Worm (Caenorhabditis elegans) whole organism, L4 larva: Measurements from ENCODE around the gene rmd-1.

ENCODE experiments used
- F26F4.8 ChIP-seq: fragments of 200-800 bp; sonication (Bioruptor generic); conservative IDR thresholded peaks from 2 replicates; pipeline ENCODE4 v1.3.6; 2022; ENCODE audit warnings: missing genetic modification characterization, missing compliant biosample characterization
- F44E2.7 ChIP-seq: fragments of 200-800 bp; sonication (Bioruptor generic); IDR thresholded peaks from 2 replicates; pipeline ENCODE4 v2.1.2; 2022; ENCODE audit warnings: missing genetic modification characterization, missing compliant biosample characterization
- R02D3.7 ChIP-seq: fragments of 150-350 bp; sonication (generic microtip); optimal IDR thresholded peaks from 3 replicates; lab custom pipeline; 2014; ENCODE audit warnings: missing biosample characterization, missing genetic modification characterization
- T20F7.1 ChIP-seq: fragments of 200-800 bp; sonication (Bioruptor generic); optimal IDR thresholded peaks from 2 replicates; lab custom pipeline; 2018; ENCODE audit warnings: mild to moderate bottlenecking, missing genetic modification characterization, missing compliant biosample characterization
- Y105C5A.15 ChIP-seq: fragments of 200-800 bp; sonication (Bioruptor generic); IDR thresholded peaks from 2 replicates; pipeline ENCODE4 v1.3.6; 2022; ENCODE audit warnings: missing genetic modification characterization, missing compliant biosample characterization
- Y48G9A.11 ChIP-seq: fragments of 200-800 bp; sonication (Bioruptor generic); IDR thresholded peaks from 2 replicates; pipeline ENCODE4 v1.3.6; 2022; ENCODE audit warnings: missing genetic modification reagents, missing genetic modification characterization, missing compliant biosample characterization
- Y75B8A.6 ChIP-seq: fragments of 200-800 bp; sonication (Bioruptor generic); IDR thresholded peaks from 2 replicates; pipeline ENCODE4 v1.3.6; 2022; ENCODE audit warnings: missing genetic modification reagents, missing genetic modification characterization, missing compliant biosample characterization
- ZK546.5 ChIP-seq, 2 experiments: sonication (generic microtip); optimal IDR thresholded peaks; 2 replicates each; lab custom pipeline; 2017; ENCODE audit warnings: missing biosample characterization in 2 of 2, missing genetic modification characterization in 2 of 2
- ama-1 ChIP-seq: fragments of 150-350 bp; optimal IDR thresholded peaks from 2 replicates; lab custom pipeline; 2014; ENCODE audit warnings: inconsistent platforms, mixed read lengths
- ceh-20 ChIP-seq: fragments of 200-800 bp; sonication (Bioruptor generic); IDR thresholded peaks from 2 replicates; pipeline ENCODE4 v1.3.6; 2022; ENCODE audit warnings: missing genetic modification reagents, missing genetic modification characterization, missing compliant biosample characterization
- ceh-28 ChIP-seq: fragments of 150-350 bp; optimal IDR thresholded peaks from 2 replicates; lab custom pipeline; 2014; ENCODE audit warnings: missing biosample characterization, missing genetic modification reagents, missing genetic modification characterization
- ceh-32 ChIP-seq: sonication (generic microtip); optimal IDR thresholded peaks from 2 replicates; lab custom pipeline; 2016; ENCODE audit warnings: mild to moderate bottlenecking, missing genetic modification characterization, missing compliant biosample characterization; ENCODE audit not compliant: poor library complexity
- daf-19 ChIP-seq: fragments of 200-800 bp; sonication (Bioruptor generic); conservative IDR thresholded peaks from 2 replicates; pipeline ENCODE4 v1.3.6; 2022; ENCODE audit warnings: missing genetic modification characterization, missing compliant biosample characterization
- dmd-6 ChIP-seq: fragments of 200-800 bp; sonication (Bioruptor generic); IDR thresholded peaks from 2 replicates; pipeline ENCODE4 v1.3.6; 2022; ENCODE audit warnings: missing genetic modification reagents, missing genetic modification characterization, missing compliant biosample characterization
- duxl-1 ChIP-seq: sonication (generic microtip); optimal IDR thresholded peaks from 2 replicates; lab custom pipeline; 2016; ENCODE audit warnings: mild to moderate bottlenecking, missing genetic modification characterization, moderate library complexity, missing compliant biosample characterization; ENCODE audit not compliant: poor library complexity
- dve-1 ChIP-seq: sonication (generic microtip); optimal IDR thresholded peaks from 2 replicates; lab custom pipeline; 2017; ENCODE audit warnings: antibody characterized with exemption, mild to moderate bottlenecking, missing genetic modification characterization, missing compliant biosample characterization; ENCODE audit not compliant: insufficient read depth
- fkh-10 ChIP-seq: fragments of 150-350 bp; optimal IDR thresholded peaks from 2 replicates; lab custom pipeline; 2014; ENCODE audit warnings: missing biosample characterization, missing genetic modification reagents, missing genetic modification characterization
- gei-8 ChIP-seq: fragments of 200-800 bp; sonication (Bioruptor generic); optimal IDR thresholded peaks from 2 replicates; lab custom pipeline; 2018; ENCODE audit warnings: mild to moderate bottlenecking, missing genetic modification characterization, missing compliant biosample characterization
- hif-1 ChIP-seq, 2 experiments: sonication (generic microtip); optimal IDR thresholded peaks; 2 replicates each; lab custom pipeline; 2016 to 2017; ENCODE audit warnings: missing compliant biosample characterization in 2 of 2, missing genetic modification characterization in 2 of 2, missing genetic modification reagents in 2 of 2, missing genotype in 2 of 2, mild to moderate bottlenecking in 1 of 2
- hlh-11 ChIP-seq: fragments of 200-800 bp; sonication (Bioruptor generic); optimal IDR thresholded peaks from 2 replicates; lab custom pipeline; 2018; ENCODE audit warnings: mild to moderate bottlenecking, missing genetic modification characterization, missing compliant biosample characterization
- hlh-30 ChIP-seq: sonication (generic microtip); optimal IDR thresholded peaks from 2 replicates; lab custom pipeline; 2017; ENCODE audit warnings: antibody characterized with exemption, mild to moderate bottlenecking, missing genetic modification characterization, missing compliant biosample characterization; ENCODE audit not compliant: insufficient read depth
- hmg-1.1 ChIP-seq: fragments of 200-800 bp; sonication (Bioruptor generic); IDR thresholded peaks from 2 replicates; pipeline ENCODE4 v1.3.6; 2022; ENCODE audit warnings: missing genetic modification reagents, missing genetic modification characterization, missing compliant biosample characterization
- jun-1 ChIP-seq: fragments of 150-350 bp; optimal IDR thresholded peaks from 2 replicates; lab custom pipeline; 2014; ENCODE audit warnings: missing biosample characterization, missing genetic modification reagents, missing genetic modification characterization
- lim-7 ChIP-seq: fragments of 200-800 bp; sonication (Bioruptor generic); IDR thresholded peaks from 2 replicates; pipeline ENCODE4 v1.3.6; 2022; ENCODE audit warnings: missing genetic modification characterization, missing compliant biosample characterization
- lsy-2 ChIP-seq, 2 experiments: fragments of 150-350 bp in 1 of 2; sonication (generic microtip) in 1 of 2; optimal IDR thresholded peaks; 2 replicates each; lab custom pipeline; 2014 to 2017; ENCODE audit warnings: missing biosample characterization in 2 of 2, missing genetic modification characterization in 2 of 2
- mdl-1 ChIP-seq, 2 experiments: fragments of 150-350 bp in 1 of 2; sonication (generic microtip) in 1 of 2; optimal IDR thresholded peaks; 2 replicates each; lab custom pipeline; 2014 to 2017; ENCODE audit warnings: missing biosample characterization in 2 of 2, missing genetic modification characterization in 2 of 2
- mdt-29 ChIP-seq: fragments of 200-800 bp; sonication (Bioruptor generic); IDR thresholded peaks from 2 replicates; pipeline ENCODE4 v1.3.6; 2022; ENCODE audit warnings: missing genetic modification reagents, missing genetic modification characterization, missing compliant biosample characterization
- mep-1 ChIP-seq: fragments of 150-350 bp; sonication (generic microtip); optimal IDR thresholded peaks from 3 replicates; lab custom pipeline; 2014; ENCODE audit warnings: missing biosample characterization, missing genetic modification characterization
- mes-2 ChIP-seq: sonication (generic microtip); optimal IDR thresholded peaks from 2 replicates; lab custom pipeline; 2016; ENCODE audit warnings: missing genotype, mild to moderate bottlenecking, missing genetic modification characterization, missing compliant biosample characterization; ENCODE audit not compliant: poor library complexity, severe bottlenecking
- mxl-2 ChIP-seq: fragments of 200-800 bp; sonication (Bioruptor generic); conservative IDR thresholded peaks from 2 replicates; pipeline ENCODE4 v1.3.6; 2022; ENCODE audit warnings: missing genetic modification reagents, missing genetic modification characterization, missing compliant biosample characterization
- nhr-10 ChIP-seq: fragments of 150-350 bp; optimal IDR thresholded peaks from 2 replicates; lab custom pipeline; 2014; ENCODE audit warnings: missing biosample characterization, missing genetic modification characterization
- nhr-102 ChIP-seq: sonication (generic microtip); optimal IDR thresholded peaks from 2 replicates; lab custom pipeline; 2016; ENCODE audit warnings: mild to moderate bottlenecking, missing genetic modification characterization, moderate library complexity, missing compliant biosample characterization
- nhr-111 ChIP-seq: fragments of 200-800 bp; sonication (Bioruptor generic); optimal IDR thresholded peaks from 2 replicates; lab custom pipeline; 2018; ENCODE audit warnings: mild to moderate bottlenecking, missing genetic modification characterization, missing compliant biosample characterization
- nhr-237 ChIP-seq: sonication (generic microtip); optimal IDR thresholded peaks from 2 replicates; lab custom pipeline; 2017; ENCODE audit warnings: missing biosample characterization, missing genetic modification characterization
- nhr-25 ChIP-seq: sonication (generic microtip); optimal IDR thresholded peaks from 2 replicates; lab custom pipeline; 2017; ENCODE audit warnings: missing genetic modification characterization, mild to moderate bottlenecking, missing compliant biosample characterization, antibody characterized with exemption, moderate library complexity, borderline replicate concordance; ENCODE audit not compliant: insufficient read depth
- nhr-28 ChIP-seq: fragments of 150-350 bp; optimal IDR thresholded peaks from 2 replicates; lab custom pipeline; 2014; ENCODE audit warnings: missing biosample characterization, missing genetic modification characterization
- nhr-6 ChIP-seq: fragments of 150-350 bp; optimal IDR thresholded peaks from 2 replicates; lab custom pipeline; 2014; ENCODE audit warnings: missing biosample characterization, missing genetic modification characterization
- pha-4 ChIP-seq, 2 experiments: fragments of 150-350 bp in 1 of 2; fragments of 200-800 bp in 1 of 2; sonication (Bioruptor generic) in 1 of 2; IDR thresholded peaks in 1 of 2; optimal IDR thresholded peaks in 1 of 2; 2 replicates each; pipeline versions ENCODE4 v1.3.6 to Lab custom; 2014 to 2022; ENCODE audit warnings: missing genetic modification characterization in 2 of 2, missing genetic modification reagents in 2 of 2, missing biosample characterization in 1 of 2, missing compliant biosample characterization in 1 of 2
- php-3 ChIP-seq: fragments of 200-800 bp; sonication (Bioruptor generic); IDR thresholded peaks from 2 replicates; pipeline ENCODE4 v1.3.6; 2022; ENCODE audit warnings: missing genetic modification reagents, missing genetic modification characterization, missing compliant biosample characterization
- sdz-12 ChIP-seq: fragments of 200-800 bp; sonication (Bioruptor generic); optimal IDR thresholded peaks from 2 replicates; lab custom pipeline; 2018; ENCODE audit warnings: mild to moderate bottlenecking, missing genetic modification characterization, missing compliant biosample characterization
- snpc-1.2 ChIP-seq: fragments of 200-800 bp; sonication (Bioruptor generic); IDR thresholded peaks from 2 replicates; pipeline ENCODE4 v1.3.6; 2022; ENCODE audit warnings: missing genetic modification reagents, missing genetic modification characterization, missing compliant biosample characterization
- snpc-4 ChIP-seq: fragments of 150-350 bp; optimal IDR thresholded peaks from 2 replicates; lab custom pipeline; 2014; ENCODE audit warnings: missing biosample characterization, missing genetic modification characterization
- tra-1 ChIP-seq: fragments of 200-800 bp; sonication (Bioruptor generic); IDR thresholded peaks from 2 replicates; pipeline ENCODE4 v1.3.6; 2022; ENCODE audit warnings: missing genetic modification reagents, missing genetic modification characterization, missing compliant biosample characterization
- unc-130 ChIP-seq: sonication (generic microtip); optimal IDR thresholded peaks from 2 replicates; lab custom pipeline; 2016; ENCODE audit warnings: missing genetic modification reagents, missing genetic modification characterization, missing compliant biosample characterization
- zfp-3 ChIP-seq: fragments of 200-800 bp; sonication (Bioruptor generic); conservative IDR thresholded peaks from 2 replicates; pipeline ENCODE4 v1.3.6; 2022; ENCODE audit warnings: missing genetic modification reagents, missing genetic modification characterization, missing compliant biosample characterization
- zip-11 ChIP-seq: fragments of 200-800 bp; sonication (Bioruptor generic); IDR thresholded peaks from 2 replicates; pipeline ENCODE4 v1.3.6; 2022; ENCODE audit warnings: missing genetic modification characterization, missing compliant biosample characterization
- zip-2 ChIP-seq: fragments of 150-350 bp; optimal IDR thresholded peaks from 2 replicates; lab custom pipeline; 2014; ENCODE audit warnings: missing biosample characterization, missing genetic modification characterization
- ztf-11 ChIP-seq: fragments of 150-350 bp; optimal IDR thresholded peaks from 2 replicates; lab custom pipeline; 2014; ENCODE audit warnings: missing biosample characterization, missing genetic modification characterization

Gene rmd-1

ce11 chrIII:9765465-9765900 lies 6.6 kb downstream of the rmd-1 start (continued):
- TF ChIP-seq snpc-1.2 (peak; percentile 78), php-3 (GFP tag; lab: Robert Waterston, UW) (peak; percentile 96), lsy-2 (tag; optimal IDR thresholded peaks at IDR 0.05; lab: Kevin White, UChicago) (peak; percentile 99 to 100), daf-19 (GFP tag; lab: Robert Waterston, UW) (peak; percentile 83)

DNA sequence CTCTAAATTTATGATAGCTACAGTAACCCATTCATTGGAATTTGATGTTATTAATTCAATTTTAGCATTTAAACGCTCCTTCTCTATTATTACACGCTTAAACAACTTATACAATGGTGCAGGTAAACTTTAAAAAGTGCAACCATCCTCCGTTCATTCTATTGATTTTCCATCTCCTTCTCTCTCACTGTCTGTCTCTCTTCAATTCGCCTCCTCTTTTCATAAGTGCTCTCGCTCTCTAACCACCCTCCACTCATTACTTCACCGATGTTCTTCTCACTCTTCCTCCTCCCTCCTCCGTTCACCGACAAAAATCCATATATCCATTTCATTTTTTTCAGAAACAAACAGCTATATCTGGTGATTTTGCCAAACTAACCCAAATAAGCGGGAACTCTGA lies 7.3 kb downstream of the rmd-1 start, which contains the start of gene cbp-1:
Gene cbp-1 (plus strand): TSS at position 335 of the 400 bp plus-strand sequence.
- peak; percentile 1 for TF ChIP-seq hlh-11
- no peak for TF ChIP-seq mxl-2 (GFP tag; lab: Robert Waterston, UW)
- TF ChIP-seq sdz-12 (GFP tag; lab: Kevin White, UChicago): no peak
- TF ChIP-seq unc-130 (GFP tag; lab: Kevin White, UChicago): no peak
- TF ChIP-seq R02D3.7 (tag; lab: Kevin White, UChicago): no peak
- no peak for TF ChIP-seq ZK546.5 (tag; optimal IDR thresholded peaks at IDR 0.05; lab: Kevin White, UChicago)
- TF ChIP-seq Y75B8A.6 (GFP tag; lab: Robert Waterston, UW): no peak
- TF ChIP-seq zfp-3 (GFP tag; lab: Robert Waterston, UW): no peak
- no peak for TF ChIP-seq Y48G9A.11 (GFP tag; lab: Robert Waterston, UW)
- no peak for TF ChIP-seq nhr-25 (tag; lab: Kevin White, UChicago)
- TF ChIP-seq dve-1 (tag; lab: Kevin White, UChicago): peak; percentile 33
- no peak for TF ChIP-seq tra-1 (GFP tag; lab: Robert Waterston, UW)
- TF ChIP-seq T20F7.1 (GFP tag; lab: Kevin White, UChicago): no peak
- TF ChIP-seq ztf-11: no peak
- TF ChIP-seq snpc-4: no peak
- TF ChIP-seq mdl-1 (tag; optimal IDR thresholded peaks at IDR 0.05; lab: Kevin White, UChicago): no peak
- TF ChIP-seq ceh-28 (tag; lab: Kevin White, UChicago): peak; percentile 11
- 0 out of 2 replicates have a peak, but pooled peaks have one; percentile 11 for TF ChIP-seq dmd-6 (GFP tag; lab: Robert Waterston, UW)
- no peak for TF ChIP-seq F26F4.8 (GFP tag; lab: Robert Waterston, UW)
- TF ChIP-seq hmg-1.1 (GFP tag; lab: Robert Waterston, UW): peak; percentile 39; the same call in 1 of the 2 replicates
- no peak for TF ChIP-seq Y105C5A.15 (GFP tag; lab: Robert Waterston, UW)
- TF ChIP-seq zip-2 (tag; lab: Kevin White, UChicago): no peak
- no peak for TF ChIP-seq ceh-32
- peak; percentile 4 to 70 for TF ChIP-seq lsy-2 (tag; optimal IDR thresholded peaks at IDR 0.05; lab: Kevin White, UChicago)
- TF ChIP-seq pha-4 (GFP tag; IDR thresholded peaks at IDR 0.05; lab: Robert Waterston, UW): no peak
- no peak for TF ChIP-seq pha-4 (tag; optimal IDR thresholded peaks at IDR 0.05; lab: Kevin White, UChicago)
- TF ChIP-seq nhr-111: no peak
- peak; percentile 11 for TF ChIP-seq duxl-1 (tag; lab: Kevin White, UChicago)
- no peak for TF ChIP-seq nhr-6
- TF ChIP-seq mep-1 (tag; lab: Kevin White, UChicago): peak; percentile 20
- TF ChIP-seq nhr-28 (tag; lab: Kevin White, UChicago): peak; percentile 20
- no peak for TF ChIP-seq ceh-20
- no peak for TF ChIP-seq lim-7 (GFP tag; lab: Robert Waterston, UW)
- no peak for TF ChIP-seq nhr-10
- no peak for TF ChIP-seq nhr-237 (tag; lab: Kevin White, UChicago)
- no peak for TF ChIP-seq ama-1 (lab: Kevin White, UChicago)
- TF ChIP-seq zip-11 (GFP tag; lab: Robert Waterston, UW): no peak
- no peak for TF ChIP-seq jun-1 (tag; lab: Kevin White, UChicago)
- TF ChIP-seq nhr-102: no peak
- TF ChIP-seq F44E2.7 (GFP tag; lab: Robert Waterston, UW): no peak
- no peak for TF ChIP-seq hif-1 (tag; optimal IDR thresholded peaks at IDR 0.05; lab: Kevin White, UChicago)
- TF ChIP-seq mes-2 (tag; lab: Kevin White, UChicago): peak; percentile 63
- TF ChIP-seq gei-8 (GFP tag; lab: Kevin White, UChicago): no peak
- no peak for TF ChIP-seq mdt-29 (GFP tag; lab: Robert Waterston, UW)
- TF ChIP-seq fkh-10 (GFP tag; lab: Kevin White, UChicago): no peak
- peak; percentile 8 for TF ChIP-seq hlh-30 (tag; lab: Kevin White, UChicago)
